Worm (Caenorhabditis elegans) whole organism, young adult: Measurements from ENCODE around the gene F35E8.6.

Source experiments
- F10E7.11 ChIP-seq: sonication (generic microtip); optimal IDR thresholded peaks from 2 replicates; lab custom pipeline; 2017; ENCODE audit warnings: mild to moderate bottlenecking, missing genetic modification characterization, moderate library complexity, missing compliant biosample characterization
- F23B12.7 ChIP-seq: sonication (generic microtip); optimal IDR thresholded peaks from 2 replicates; lab custom pipeline; 2017; ENCODE audit warnings: missing genetic modification characterization, mild to moderate bottlenecking, missing compliant biosample characterization, antibody characterized with exemption, moderate library complexity; ENCODE audit not compliant: insufficient read depth
- F37B4.10 ChIP-seq: fragments of 200-800 bp; sonication (Bioruptor generic); IDR thresholded peaks from 2 replicates; pipeline ENCODE4 v1.3.6; 2022; ENCODE audit warnings: missing genetic modification characterization, missing compliant biosample characterization
- F57A8.1 ChIP-seq: fragments of 200-800 bp; sonication (Bioruptor generic); optimal IDR thresholded peaks from 2 replicates; lab custom pipeline; 2018; ENCODE audit warnings: mild to moderate bottlenecking, missing genetic modification characterization, moderate library complexity, missing compliant biosample characterization
- T07F8.4 ChIP-seq: sonication (generic microtip); optimal IDR thresholded peaks from 2 replicates; lab custom pipeline; 2016; ENCODE audit warnings: mild to moderate bottlenecking, missing genetic modification characterization, moderate library complexity, missing compliant biosample characterization
- T26A5.8 ChIP-seq: sonication (generic microtip); optimal IDR thresholded peaks from 2 replicates; lab custom pipeline; 2016; ENCODE audit warnings: missing genetic modification characterization, missing compliant biosample characterization
- Y53G8AR.9 ChIP-seq: fragments of 200-800 bp; sonication (Bioruptor generic); conservative IDR thresholded peaks from 2 replicates; pipeline ENCODE4 v1.3.6; 2022; ENCODE audit warnings: missing genetic modification reagents, missing genetic modification characterization, missing compliant biosample characterization
- Y56A3A.18 ChIP-seq: fragments of 200-800 bp; sonication (Bioruptor generic); IDR thresholded peaks from 2 replicates; pipeline ENCODE4 v1.3.6; 2022; ENCODE audit warnings: missing genetic modification reagents, missing genetic modification characterization, missing compliant biosample characterization
- Y67H2A.10 ChIP-seq: fragments of 200-800 bp; sonication (Bioruptor generic); conservative IDR thresholded peaks from 2 replicates; pipeline ENCODE4 v1.3.6; 2022; ENCODE audit warnings: missing genetic modification reagents, missing genetic modification characterization, missing compliant biosample characterization
- Y79H2A.3 ChIP-seq: fragments of 200-800 bp; sonication (Bioruptor generic); conservative IDR thresholded peaks from 2 replicates; pipeline ENCODE4 v1.3.6; 2022; ENCODE audit warnings: missing genetic modification reagents, missing genetic modification characterization, missing compliant biosample characterization
- aptf-3 ChIP-seq: fragments of 200-800 bp; sonication (Bioruptor generic); IDR thresholded peaks from 2 replicates; pipeline ENCODE4 v1.3.6; 2022; ENCODE audit warnings: missing genetic modification characterization, missing compliant biosample characterization
- bed-1 ChIP-seq: fragments of 200-800 bp; sonication (Bioruptor generic); IDR thresholded peaks from 2 replicates; pipeline ENCODE4 v1.3.6; 2022; ENCODE audit warnings: missing genetic modification reagents, missing genetic modification characterization, missing compliant biosample characterization
- cebp-1 ChIP-seq, 2 experiments: fragments of 200-800 bp in 1 of 2; sonication (Bioruptor generic) in 1 of 2; sonication (generic microtip) in 1 of 2; IDR thresholded peaks in 1 of 2; optimal IDR thresholded peaks in 1 of 2; 2 replicates each; pipeline versions ENCODE4 v1.3.6 to Lab custom; 2017 to 2022; ENCODE audit warnings: missing compliant biosample characterization in 2 of 2, missing genetic modification characterization in 2 of 2, mild to moderate bottlenecking in 1 of 2, missing genetic modification reagents in 1 of 2, moderate library complexity in 1 of 2
- ceh-27 ChIP-seq: fragments of 200-800 bp; sonication (Bioruptor generic); optimal IDR thresholded peaks from 2 replicates; lab custom pipeline; 2018; ENCODE audit warnings: mild to moderate bottlenecking, missing genetic modification characterization, moderate library complexity, missing compliant biosample characterization
- ceh-91 ChIP-seq: fragments of 200-800 bp; sonication (Bioruptor generic); IDR thresholded peaks from 2 replicates; pipeline ENCODE4 v1.3.6; 2022; ENCODE audit warnings: missing genetic modification reagents, missing genetic modification characterization, missing compliant biosample characterization
- dox-1 ChIP-seq: fragments of 200-800 bp; sonication (Bioruptor generic); IDR thresholded peaks from 2 replicates; pipeline ENCODE4 v1.3.6; 2022; ENCODE audit warnings: missing genetic modification reagents, missing genetic modification characterization, missing compliant biosample characterization
- dpl-1 ChIP-seq: fragments of 150-350 bp; optimal IDR thresholded peaks from 2 replicates; lab custom pipeline; 2014; ENCODE audit warnings: missing biosample characterization, missing genetic modification reagents, missing genetic modification characterization
- egl-18 ChIP-seq: fragments of 200-800 bp; sonication (Bioruptor generic); IDR thresholded peaks from 2 replicates; pipeline ENCODE4 v1.3.6; 2022; ENCODE audit warnings: missing genetic modification reagents, missing genetic modification characterization, missing compliant biosample characterization
- ekl-4 ChIP-seq: fragments of 200-800 bp; sonication (Bioruptor generic); IDR thresholded peaks from 2 replicates; pipeline ENCODE4 v1.3.6; 2022; ENCODE audit warnings: missing genetic modification reagents, missing genetic modification characterization, missing compliant biosample characterization
- hlh-26 ChIP-seq: fragments of 200-800 bp; sonication (Bioruptor generic); conservative IDR thresholded peaks from 2 replicates; pipeline ENCODE4 v1.3.6; 2022; ENCODE audit warnings: missing genetic modification reagents, missing genetic modification characterization, missing compliant biosample characterization
- lin-35 ChIP-seq, 3 experiments: fragments of 150-350 bp in 2 of 3; sonication (generic microtip) in 1 of 3; optimal IDR thresholded peaks; 2 replicates each; lab custom pipeline; 2014 to 2018; ENCODE audit warnings: missing biosample characterization in 3 of 3, missing genetic modification characterization in 3 of 3, missing genetic modification reagents in 3 of 3
- lir-1 ChIP-seq: fragments of 200-800 bp; sonication (Bioruptor generic); conservative IDR thresholded peaks from 2 replicates; pipeline ENCODE4 v1.3.6; 2022; ENCODE audit warnings: missing genetic modification reagents, missing genetic modification characterization, missing compliant biosample characterization
- lsl-1 ChIP-seq: fragments of 200-800 bp; sonication (Bioruptor generic); optimal IDR thresholded peaks from 2 replicates; lab custom pipeline; 2018; ENCODE audit warnings: mild to moderate bottlenecking, missing genetic modification characterization, moderate library complexity, missing compliant biosample characterization
- madf-10 ChIP-seq: sonication (generic microtip); optimal IDR thresholded peaks from 2 replicates; lab custom pipeline; 2016; ENCODE audit warnings: mild to moderate bottlenecking, missing genetic modification characterization, missing compliant biosample characterization
- madf-6 ChIP-seq: fragments of 200-800 bp; sonication (Bioruptor generic); IDR thresholded peaks from 2 replicates; pipeline ENCODE4 v1.3.6; 2022; ENCODE audit warnings: missing genetic modification reagents, missing genetic modification characterization, missing compliant biosample characterization
- mxl-1 ChIP-seq: sonication (generic microtip); optimal IDR thresholded peaks from 2 replicates; lab custom pipeline; 2016; ENCODE audit warnings: missing genetic modification characterization, missing compliant biosample characterization
- nhr-179 ChIP-seq: sonication (generic microtip); optimal IDR thresholded peaks from 2 replicates; lab custom pipeline; 2016; ENCODE audit warnings: mild to moderate bottlenecking, missing genetic modification characterization, missing compliant biosample characterization
- nhr-80 ChIP-seq: sonication (generic microtip); optimal IDR thresholded peaks from 2 replicates; lab custom pipeline; 2016; ENCODE audit warnings: missing genetic modification characterization, missing compliant biosample characterization
- nhr-90 ChIP-seq: sonication (generic microtip); optimal IDR thresholded peaks from 2 replicates; lab custom pipeline; 2016; ENCODE audit warnings: missing genotype, mild to moderate bottlenecking, missing genetic modification characterization, missing compliant biosample characterization
- pbrm-1 ChIP-seq: fragments of 200-800 bp; sonication (Bioruptor generic); IDR thresholded peaks from 2 replicates; pipeline ENCODE4 v1.3.6; 2022; ENCODE audit warnings: missing genetic modification reagents, missing genetic modification characterization, missing compliant biosample characterization
- repo-1 ChIP-seq: sonication (generic microtip); optimal IDR thresholded peaks from 2 replicates; lab custom pipeline; 2017; ENCODE audit warnings: mild to moderate bottlenecking, missing genetic modification characterization, missing compliant biosample characterization
- sdz-38 ChIP-seq: sonication (generic microtip); optimal IDR thresholded peaks from 2 replicates; lab custom pipeline; 2016; ENCODE audit warnings: missing genotype, missing genetic modification characterization, missing compliant biosample characterization
- snpc-3.4 ChIP-seq: sonication (generic microtip); optimal IDR thresholded peaks from 2 replicates; lab custom pipeline; 2017; ENCODE audit warnings: missing genetic modification characterization, mild to moderate bottlenecking, missing compliant biosample characterization, antibody characterized with exemption, moderate library complexity, missing genotype, missing genetic modification reagents
- snpc-4 ChIP-seq, 5 experiments: fragments of 150-350 bp in 1 of 5; sonication (generic microtip) in 4 of 5; optimal IDR thresholded peaks; 2 replicates each; lab custom pipeline; 2014 to 2018; ENCODE audit warnings: missing genetic modification characterization in 5 of 5, missing biosample characterization in 3 of 5, antibody characterized with exemption in 2 of 5, mild to moderate bottlenecking in 2 of 5, missing compliant biosample characterization in 2 of 5, missing genotype in 2 of 5, moderate library complexity in 2 of 5, missing genetic modification reagents in 1 of 5
- sptf-2 ChIP-seq: fragments of 200-800 bp; sonication (Bioruptor generic); optimal IDR thresholded peaks from 2 replicates; lab custom pipeline; 2018; ENCODE audit warnings: mild to moderate bottlenecking, missing genetic modification characterization, missing compliant biosample characterization
- zim-3 ChIP-seq: sonication (generic microtip); optimal IDR thresholded peaks from 2 replicates; lab custom pipeline; 2017; ENCODE audit warnings: mild to moderate bottlenecking, missing genetic modification characterization, moderate library complexity, missing compliant biosample characterization
- ztf-22 ChIP-seq: fragments of 200-800 bp; sonication (Bioruptor generic); optimal IDR thresholded peaks from 2 replicates; lab custom pipeline; 2018; ENCODE audit warnings: mild to moderate bottlenecking, missing genetic modification characterization, moderate library complexity, missing compliant biosample characterization
- ztf-25 ChIP-seq: fragments of 200-800 bp; sonication (Bioruptor generic); IDR thresholded peaks from 2 replicates; pipeline ENCODE4 v1.3.6; 2022; ENCODE audit warnings: missing genetic modification reagents, missing genetic modification characterization, missing compliant biosample characterization
- ztf-28 ChIP-seq: fragments of 200-800 bp; sonication (Bioruptor generic); IDR thresholded peaks from 2 replicates; pipeline ENCODE4 v1.3.6; 2022; ENCODE audit warnings: missing genetic modification reagents, missing genetic modification characterization, missing compliant biosample characterization
- ztf-6 ChIP-seq: fragments of 200-800 bp; sonication (Bioruptor generic); IDR thresholded peaks from 2 replicates; pipeline ENCODE4 v1.3.6; 2022; ENCODE audit warnings: missing genetic modification reagents, missing genetic modification characterization, missing compliant biosample characterization

F35E8.6 gene

DNA sequence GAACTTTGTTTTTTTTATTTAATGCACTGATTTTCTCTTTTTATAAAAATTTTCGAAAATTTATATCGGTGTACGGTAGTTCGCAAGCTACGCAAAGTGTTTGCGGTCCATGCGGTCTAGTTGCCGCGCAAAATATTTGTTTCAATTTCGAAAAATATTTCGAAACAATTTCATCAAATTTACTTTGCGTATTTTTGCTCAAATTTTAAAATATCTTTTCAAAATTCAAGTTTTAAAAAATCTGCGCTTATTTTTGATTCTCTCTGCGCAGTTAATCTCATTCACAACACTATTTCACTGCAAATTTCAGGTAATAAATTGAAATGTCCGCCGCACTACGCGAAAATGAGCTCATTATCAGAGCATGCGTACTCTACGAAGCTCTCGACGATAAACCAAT lies 44.6 kb upstream of the F35E8.6 start, which contains the start of gene fbxa-197:
fbxa-197 (plus strand) TSS at position 301 of the 400 bp plus-strand sequence.
- TF ChIP-seq Y67H2A.10 (GFP tag; lab: Robert Waterston, UW), result no peak
- peak; percentile 78 for TF ChIP-seq lsl-1 (GFP tag; lab: Kevin White, UChicago)

DNA sequence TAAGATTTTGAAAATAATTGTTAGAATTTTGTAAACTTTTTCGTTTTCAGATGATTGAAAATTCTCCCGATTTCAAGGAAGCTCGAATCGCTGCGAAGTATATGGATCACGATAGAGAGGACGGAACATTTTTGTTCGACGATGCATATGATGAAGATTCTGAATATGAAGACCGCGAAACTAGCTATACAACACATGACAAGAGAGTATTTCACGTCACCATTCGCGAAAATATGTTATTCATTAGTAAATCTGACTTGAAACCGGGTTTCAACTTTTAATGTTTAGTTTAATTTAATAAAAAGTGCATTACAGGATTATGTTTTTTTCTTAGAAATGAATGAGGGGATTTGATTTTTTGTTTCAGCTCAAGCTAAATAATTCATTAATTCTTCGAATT lies 41.6 kb upstream of the F35E8.6 start, which contains the start of gene str-57:
str-57 (plus strand) TSS at position 301 of the 400 bp plus-strand sequence.
- TF ChIP-seq egl-18 (GFP tag; lab: Robert Waterston, UW) (no peak), nhr-80 (no peak), ekl-4 (no peak), F57A8.1 (GFP tag; lab: Kevin White, UChicago) (no peak), T07F8.4 (tag; lab: Kevin White, UChicago) (no peak), Y53G8AR.9 (no peak), lir-1 (GFP tag; lab: Robert Waterston, UW) (no peak), Y79H2A.3 (GFP tag; lab: Robert Waterston, UW) (no peak), F10E7.11 (no peak), Y56A3A.18 (GFP tag; lab: Robert Waterston, UW) (no peak), madf-10 (tag; lab: Kevin White, UChicago) (no peak), F37B4.10 (GFP tag; lab: Robert Waterston, UW) (no peak), ceh-91 (no peak)

- TF ChIP-seq ztf-22 (GFP tag; lab: Kevin White, UChicago) (no peak), dox-1 (GFP tag; lab: Robert Waterston, UW) (no peak), ceh-27 (no peak), pbrm-1 (GFP tag; lab: Robert Waterston, UW) (no peak)
These were observed 39.7 kb upstream of the F35E8.6 start, which contains the start of gene str-56 for ce11 chrV:15872273-15872672. TSS of gene str-56 (plus strand) at chrV:15872573.

ce11 chrV:15873762-15874161 lies 38.2 kb upstream of the F35E8.6 start:
- TF ChIP-seq nhr-179 (tag; lab: Kevin White, UChicago) (peak; percentile 86), nhr-90 (tag; lab: Kevin White, UChicago) (peak; percentile 98), snpc-4 (GFP tag; optimal IDR thresholded peaks at IDR 0.05; lab: Kevin White, UChicago) (peak; percentile 83), snpc-4 (tag; optimal IDR thresholded peaks at IDR 0.05; lab: Kevin White, UChicago) (peak; percentile 66 to 88 (median 86)), sdz-38 (tag; lab: Kevin White, UChicago) (no peak), aptf-3 (GFP tag; lab: Robert Waterston, UW) (peak; percentile 98), T26A5.8 (tag; lab: Kevin White, UChicago) (peak; percentile 95), madf-6 (GFP tag; lab: Robert Waterston, UW) (peak; percentile 81), Y53G8AR.9 (peak; percentile 81), mxl-1 (tag; lab: Kevin White, UChicago) (peak; percentile 97), repo-1 (tag; lab: Kevin White, UChicago) (peak; percentile 93), sptf-2 (GFP tag; lab: Kevin White, UChicago) (peak; percentile 91), madf-10 (tag; lab: Kevin White, UChicago) (peak; percentile 87), ztf-28 (GFP tag; lab: Robert Waterston, UW) (peak; percentile 86; the same call in 1 of the 2 replicates), zim-3 (peak; percentile 98), hlh-26 (0 out of 2 replicates have a peak, but pooled peaks have one; percentile 46), ztf-25 (GFP tag; lab: Robert Waterston, UW) (peak; percentile 95), ekl-4 (peak; percentile 75; the same call in 1 of the 2 replicates), Y79H2A.3 (GFP tag; lab: Robert Waterston, UW) (0 out of 2 replicates have a peak, but pooled peaks have one; percentile 65), snpc-3.4 (tag; lab: Kevin White, UChicago) (peak; percentile 93), ztf-6 (GFP tag; lab: Robert Waterston, UW) (peak; percentile 88), egl-18 (GFP tag; lab: Robert Waterston, UW) (peak; percentile 83; the same call in 1 of the 2 replicates), bed-1 (GFP tag; lab: Robert Waterston, UW) (peak; percentile 95), pbrm-1 (GFP tag; lab: Robert Waterston, UW) (peak; percentile 91), dpl-1 (GFP tag; lab: Kevin White, UChicago) (peak; percentile 8), F23B12.7 (tag; lab: Kevin White, UChicago) (peak; percentile 98), F10E7.11 (peak; percentile 97), cebp-1 (GFP tag; IDR thresholded peaks at IDR 0.05; lab: Robert Waterston, UW) (peak; percentile 68; the same call in 1 of the 2 replicates), cebp-1 (tag; optimal IDR thresholded peaks at IDR 0.05; lab: Kevin White, UChicago) (peak; percentile 90), dox-1 (GFP tag; lab: Robert Waterston, UW) (peak; percentile 96), lin-35 (GFP tag; optimal IDR thresholded peaks at IDR 0.05; lab: Kevin White, UChicago) (peak in 2 of 3 experiments; percentile 30 to 82)
